Worm (Caenorhabditis elegans): ENCODE results near the gene ssp-10.

The ssp-10 gene

DNA sequence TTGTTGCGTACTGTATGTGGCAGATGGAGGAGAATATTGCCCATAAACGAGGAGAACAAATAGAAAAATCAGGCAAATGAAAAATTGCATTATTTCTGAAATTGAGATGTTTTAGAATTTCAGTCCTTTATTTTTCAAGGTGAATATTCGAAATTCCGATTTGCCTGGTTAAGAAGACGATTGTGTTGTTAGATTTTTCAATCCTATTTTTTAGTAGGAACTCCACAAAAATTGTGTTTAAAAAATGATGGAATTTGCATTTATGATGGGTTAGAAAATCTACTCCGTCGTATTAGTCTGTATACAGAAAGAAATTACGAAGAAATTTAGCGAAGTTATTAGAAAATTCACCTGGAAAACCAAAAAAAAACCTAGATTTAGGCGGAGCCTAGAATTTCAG is 35.4 kb downstream of the ssp-10 start, which contains the start of gene egl-20:
Gene egl-20 (minus strand): TSS at position 101 of the 400 bp plus-strand sequence.
- TF ChIP-seq ceh-40 (GFP tag; IDR thresholded peaks at IDR 0.05) (no peak), nhr-27 (tag; optimal IDR thresholded peaks at IDR 0.05) (no peak), Y95B8A.8 (GFP tag; IDR thresholded peaks at IDR 0.05) (no peak), rec-8 (tag; optimal IDR thresholded peaks at IDR 0.05) (no peak), sptf-2 (GFP tag; optimal IDR thresholded peaks at IDR 0.05) (no peak), fkh-3 (tag; optimal IDR thresholded peaks at IDR 0.05) (no peak), F22D6.2 (tag; optimal IDR thresholded peaks at IDR 0.05) (no peak), K11D2.4 (GFP tag; IDR thresholded peaks at IDR 0.05) (no peak), mel-28 (tag; optimal IDR thresholded peaks at IDR 0.05; ENCODE audit: borderline replicate concordance) (no peak), chd-7 (tag; optimal IDR thresholded peaks at IDR 0.05) (no peak), somi-1 (GFP tag; optimal IDR thresholded peaks at IDR 0.05) (no peak), F39B2.1 (GFP tag; IDR thresholded peaks at IDR 0.05) (no peak), hrde-1 (tag; optimal IDR thresholded peaks at IDR 0.05; ENCODE audit: borderline replicate concordance) (no peak), madf-3 (GFP tag; IDR thresholded peaks at IDR 0.05) (no peak), pbrm-1 (GFP tag; IDR thresholded peaks at IDR 0.05) (no peak), egl-44 (GFP tag; IDR thresholded peaks at IDR 0.05) (no peak), sdz-38 (tag; optimal IDR thresholded peaks at IDR 0.05) (no peak), ccch-3 (GFP tag; optimal IDR thresholded peaks at IDR 0.05) (no peak), dpl-1 (GFP tag; optimal IDR thresholded peaks at IDR 0.05) (no peak)

- TF ChIP-seq ztf-18 (tag; optimal IDR thresholded peaks at IDR 0.05), result no peak
- no peak for TF ChIP-seq madf-10 (tag; optimal IDR thresholded peaks at IDR 0.05)
- no peak for TF ChIP-seq pha-4 (tag; optimal IDR thresholded peaks at IDR 0.05)
- TF ChIP-seq C06A6.2 (GFP tag; conservative IDR thresholded peaks at IDR 0.05), result no peak
- no peak for TF ChIP-seq aptf-3 (GFP tag; IDR thresholded peaks at IDR 0.05)
- TF ChIP-seq athp-1 (tag; optimal IDR thresholded peaks at IDR 0.05), result no peak
- no peak for TF ChIP-seq nhr-120 (GFP tag; IDR thresholded peaks at IDR 0.05)
- TF ChIP-seq lsl-1 (GFP tag; optimal IDR thresholded peaks at IDR 0.05), result no peak
- no peak for TF ChIP-seq ets-4 (GFP tag; optimal IDR thresholded peaks at IDR 0.05)
- TF ChIP-seq Y67H2A.10 (GFP tag; conservative IDR thresholded peaks at IDR 0.05), result no peak
- TF ChIP-seq ztf-25 (GFP tag; IDR thresholded peaks at IDR 0.05), result no peak
- TF ChIP-seq mcd-1 (GFP tag; IDR thresholded peaks at IDR 0.05), result no peak
Measured at ce11 chrIV:9811487-9811886, 39.3 kb downstream of the ssp-10 start.

DNA sequence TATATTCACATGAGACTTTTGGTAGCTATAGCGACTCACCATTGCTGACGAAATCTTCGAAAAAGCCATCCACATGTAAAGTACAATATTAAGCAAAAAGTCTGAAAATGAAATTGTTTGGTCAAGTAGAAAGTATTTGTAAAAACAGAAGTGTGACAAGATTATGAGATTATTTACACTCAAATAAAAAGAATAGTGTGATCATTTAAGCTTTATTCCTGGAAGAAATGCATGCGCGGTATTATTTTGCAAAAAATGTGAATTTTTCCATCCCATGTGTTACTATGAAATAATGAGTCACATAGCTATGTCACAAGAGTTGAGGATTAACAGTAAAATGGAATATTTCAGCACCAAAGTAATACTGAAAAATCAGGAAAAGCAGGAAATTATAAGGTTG is 40.2 kb downstream of the ssp-10 start, which contains the start of gene dct-15:
Gene dct-15 (minus strand): TSS at position 101 of the 400 bp plus-strand sequence.
- no peak for TF ChIP-seq Y79H2A.3 (GFP tag; conservative IDR thresholded peaks at IDR 0.05)
- TF ChIP-seq nhr-90 (tag; optimal IDR thresholded peaks at IDR 0.05), result no peak
- TF ChIP-seq madf-6 (GFP tag; IDR thresholded peaks at IDR 0.05), result no peak
- TF ChIP-seq nhr-80 (tag; optimal IDR thresholded peaks at IDR 0.05), result no peak
- no peak for TF ChIP-seq sdz-38 (tag; optimal IDR thresholded peaks at IDR 0.05)

ce11 chrIV:9803544-9803943 is 47.3 kb downstream of the ssp-10 start:
- TF ChIP-seq egl-44 (GFP tag; IDR thresholded peaks at IDR 0.05) (0 out of 2 replicates have a peak, but pooled peaks have one; percentile 15), lin-40 (tag; optimal IDR thresholded peaks at IDR 0.05) (peak; percentile 18), zfh-2 (GFP tag; conservative IDR thresholded peaks at IDR 0.05) (no peak), B0336.3 (GFP tag; IDR thresholded peaks at IDR 0.05) (peak; percentile 42; the same call in 1 of the 2 replicates), nhr-80 (tag; optimal IDR thresholded peaks at IDR 0.05) (peak; percentile 74), attf-5 (GFP tag; optimal IDR thresholded peaks at IDR 0.05) (peak; percentile 16), hmg-1.2 (GFP tag; IDR thresholded peaks at IDR 0.05) (peak; percentile 75; the same call in 1 of the 2 replicates), tbp1 (GFP tag; optimal IDR thresholded peaks at IDR 0.05) (peak; percentile 24), him-1 (tag; optimal IDR thresholded peaks at IDR 0.05) (no peak), madf-10 (tag; optimal IDR thresholded peaks at IDR 0.05) (peak; percentile 29), sdz-38 (tag; optimal IDR thresholded peaks at IDR 0.05) (no peak), ets-4 (GFP tag; optimal IDR thresholded peaks at IDR 0.05) (peak; percentile 35), nhr-27 (tag; optimal IDR thresholded peaks at IDR 0.05) (no peak), cebp-1 (GFP tag; IDR thresholded peaks at IDR 0.05) (no peak), cebp-1 (tag; optimal IDR thresholded peaks at IDR 0.05) (peak; percentile 55)
